Fruit fly (Drosophila melanogaster): ENCODE data around the gene CG4995.

Gene CG4995

dm6 chr2L:10342471-10342870 is 20.2 kb downstream of the CG4995 start, which contains the start of gene Sps2 (continued):
- peak; percentile 57 for TF ChIP-seq stwl (tag; optimal IDR thresholded peaks at IDR 0.05)
- no peak for TF ChIP-seq pnt (GFP tag; optimal IDR thresholded peaks at IDR 0.05)
- TF ChIP-seq cwo (GFP tag; optimal IDR thresholded peaks at IDR 0.05): no peak
- no peak for TF ChIP-seq Hr39 (optimal IDR thresholded peaks at IDR 0.05)
- TF ChIP-seq CG34422 (GFP tag; IDR thresholded peaks at IDR 0.05): peak; percentile 48; the same call in 1 of the 3 replicates
- peak; percentile 68; the same call in 1 of the 2 replicates for TF ChIP-seq hbn (GFP tag; IDR thresholded peaks at IDR 0.05; ENCODE audit: partially characterized antibody)
- TF ChIP-seq CkIIα-i1 (GFP tag; IDR thresholded peaks at IDR 0.05): no peak
- no peak for TF ChIP-seq org-1 (GFP tag; optimal IDR thresholded peaks at IDR 0.05)
- no peak for TF ChIP-seq CG4707 (GFP tag; optimal IDR thresholded peaks at IDR 0.05)
- no peak for TF ChIP-seq CG17385 (GFP tag; optimal IDR thresholded peaks at IDR 0.05)
- no peak for TF ChIP-seq jigr1 (GFP tag; IDR thresholded peaks at IDR 0.05)
- TF ChIP-seq gce (GFP tag; IDR thresholded peaks at IDR 0.05): no peak
- TF ChIP-seq nerfin-2 (GFP tag; IDR thresholded peaks at IDR 0.05; ENCODE audit: partially characterized antibody): no peak
- peak; percentile 20; the same call in 1 of the 2 replicates for TF ChIP-seq CG42726 (GFP tag; IDR thresholded peaks at IDR 0.05; ENCODE audit: partially characterized antibody)
- no peak for TF ChIP-seq bab2 (GFP tag; optimal IDR thresholded peaks at IDR 0.05)
- TF ChIP-seq psq (GFP tag; optimal IDR thresholded peaks at IDR 0.05): no peak
- TF ChIP-seq CG13624 (GFP tag; optimal IDR thresholded peaks at IDR 0.05): peak; percentile 30
- no peak for TF ChIP-seq bowl (GFP tag; IDR thresholded peaks at IDR 0.05)
- no peak for TF ChIP-seq Hr3 (GFP tag; optimal IDR thresholded peaks at IDR 0.05)
- no peak for TF ChIP-seq CG7556 (GFP tag; optimal IDR thresholded peaks at IDR 0.05)
- no peak for TF ChIP-seq gsb-n (tag; optimal IDR thresholded peaks at IDR 0.05)
- TF ChIP-seq CG14860 (GFP tag; IDR thresholded peaks at IDR 0.05; ENCODE audit: partially characterized antibody): peak; percentile 40; the same call in 1 of the 3 replicates
- no peak for TF ChIP-seq YL-1 (GFP tag; optimal IDR thresholded peaks at IDR 0.05)
- TF ChIP-seq Six4 (GFP tag; optimal IDR thresholded peaks at IDR 0.05): no peak
- TF ChIP-seq gsb (GFP tag; IDR thresholded peaks at IDR 0.05): no peak
- TF ChIP-seq CG8388 (GFP tag; optimal IDR thresholded peaks at IDR 0.05): peak; percentile 51
- no peak for TF ChIP-seq Chrac-16 (GFP tag; optimal IDR thresholded peaks at IDR 0.05)
- TF ChIP-seq crp (GFP tag; optimal IDR thresholded peaks at IDR 0.05): peak; percentile 82 to 96
- 0 out of 3 replicates have a peak, but pooled peaks have one; percentile 13 for TF ChIP-seq zfh1 (GFP tag; IDR thresholded peaks at IDR 0.05)
- TF ChIP-seq pfk (GFP tag; optimal IDR thresholded peaks at IDR 0.05): peak; percentile 44
- TF ChIP-seq Oaz (GFP tag; IDR thresholded peaks at IDR 0.05): no peak
- TF ChIP-seq Atf6 (GFP tag; IDR thresholded peaks at IDR 0.05): no peak
- TF ChIP-seq CG1233 (GFP tag; optimal IDR thresholded peaks at IDR 0.05): no peak
- TF ChIP-seq CG8359 (GFP tag; optimal IDR thresholded peaks at IDR 0.05; ENCODE audit: borderline replicate concordance): no peak
- no peak for TF ChIP-seq CG6765 (GFP tag; optimal IDR thresholded peaks at IDR 0.05)
- no peak for TF ChIP-seq CG13894 (tag; optimal IDR thresholded peaks at IDR 0.05)
- TF ChIP-seq CG10979 (tag; optimal IDR thresholded peaks at IDR 0.05): peak; percentile 24
- peak; percentile 27; the same call in 1 of the 2 replicates for TF ChIP-seq GATAe (GFP tag; conservative IDR thresholded peaks at IDR 0.05)
- TF ChIP-seq CG9215 (GFP tag; IDR thresholded peaks at IDR 0.05): no peak
- TF ChIP-seq CG1647 (GFP tag; optimal IDR thresholded peaks at IDR 0.05): no peak
- peak; percentile 66 for TF ChIP-seq sna (GFP tag; IDR thresholded peaks at IDR 0.05; ENCODE audit: partially characterized antibody)
- TF ChIP-seq crc (GFP tag; optimal IDR thresholded peaks at IDR 0.05): no peak
- TF ChIP-seq CG6791 (GFP tag; IDR thresholded peaks at IDR 0.05; ENCODE audit: partially characterized antibody): peak; percentile 83
- TF ChIP-seq disco-r (GFP tag; optimal IDR thresholded peaks at IDR 0.05): no peak
- no peak for TF ChIP-seq twi (tag; optimal IDR thresholded peaks at IDR 0.05)
- TF ChIP-seq Rx (GFP tag; IDR thresholded peaks at IDR 0.05): no peak
- TF ChIP-seq Nf-YA (GFP tag; IDR thresholded peaks at IDR 0.05): no peak
- TF ChIP-seq CG13287 (GFP tag; IDR thresholded peaks at IDR 0.05; ENCODE audit: partially characterized antibody): peak; percentile 85
- peak; percentile 4 for TF ChIP-seq wek (GFP tag; optimal IDR thresholded peaks at IDR 0.05)
- peak; percentile 24 for TF ChIP-seq CG2116 (GFP tag; optimal IDR thresholded peaks at IDR 0.05)
- TF ChIP-seq CG10543 (GFP tag; optimal IDR thresholded peaks at IDR 0.05): no peak
